Worm (Caenorhabditis elegans) whole organism, L1 larva: ENCODE measurements around the gene Y67D8B.2.

ENCODE experiments used
- C16A3.4 ChIP-seq: fragments of 150-350 bp; optimal IDR thresholded peaks from 2 replicates; lab custom pipeline; 2014; ENCODE audit warnings: missing biosample characterization, missing genetic modification characterization
- aly-2 ChIP-seq: fragments of 150-350 bp; optimal IDR thresholded peaks from 2 replicates; lab custom pipeline; 2014; ENCODE audit warnings: missing biosample characterization, missing genetic modification characterization
- blmp-1 ChIP-seq: fragments of 150-350 bp; optimal IDR thresholded peaks from 2 replicates; lab custom pipeline; 2014; ENCODE audit warnings: missing biosample characterization, missing genetic modification characterization
- ceh-82 ChIP-seq, 3 experiments: fragments of 150-350 bp in 1 of 3; sonication (generic microtip) in 2 of 3; optimal IDR thresholded peaks; 2 replicates each; lab custom pipeline; 2014 to 2017; ENCODE audit warnings: missing biosample characterization in 3 of 3, missing genetic modification characterization in 3 of 3
- fkh-4 ChIP-seq: sonication (generic microtip); optimal IDR thresholded peaks from 2 replicates; lab custom pipeline; 2016; ENCODE audit warnings: missing compliant biosample characterization, missing genetic modification characterization, borderline replicate concordance
- hlh-17 ChIP-seq: fragments of 200-800 bp; sonication (Bioruptor generic); optimal IDR thresholded peaks from 2 replicates; lab custom pipeline; 2018; ENCODE audit warnings: missing genetic modification characterization, mild to moderate bottlenecking, missing compliant biosample characterization, moderate library complexity, borderline replicate concordance
- nhr-28 ChIP-seq: fragments of 150-350 bp; optimal IDR thresholded peaks from 2 replicates; lab custom pipeline; 2014; ENCODE audit warnings: missing biosample characterization, missing genetic modification characterization
- rnt-1 ChIP-seq: sonication (generic microtip); optimal IDR thresholded peaks from 2 replicates; lab custom pipeline; 2016; ENCODE audit warnings: mild to moderate bottlenecking, missing genetic modification characterization, moderate library complexity, missing compliant biosample characterization
- unc-130 ChIP-seq: fragments of 150-350 bp; optimal IDR thresholded peaks from 2 replicates; lab custom pipeline; 2017; ENCODE audit warnings: missing biosample characterization, missing genetic modification characterization, inconsistent platforms
- zag-1 ChIP-seq: fragments of 150-350 bp; optimal IDR thresholded peaks from 2 replicates; lab custom pipeline; 2014; ENCODE audit warnings: missing biosample characterization, missing genetic modification characterization

- TF ChIP-seq ceh-82 (tag; optimal IDR thresholded peaks at IDR 0.05; lab: Kevin White, UChicago): no peak
- no peak for TF ChIP-seq nhr-28 (tag; lab: Kevin White, UChicago)
- TF ChIP-seq zag-1 (tag; lab: Kevin White, UChicago): no peak
- TF ChIP-seq rnt-1 (tag; lab: Kevin White, UChicago): no peak
- no peak for TF ChIP-seq blmp-1 (tag; lab: Kevin White, UChicago)
- no peak for TF ChIP-seq aly-2 (tag; lab: Kevin White, UChicago)
- TF ChIP-seq fkh-4 (tag; lab: Kevin White, UChicago): no peak
- TF ChIP-seq unc-130: no peak
- TF ChIP-seq hlh-17 (GFP tag; lab: Kevin White, UChicago): no peak
- no peak for TF ChIP-seq C16A3.4
Observed at ce11 chrIV:3176067-3176758, 15.2 kb downstream of the Y67D8B.2 start, which contains the start of gene nlp-81.
